Fruit fly (Drosophila melanogaster) whole organism, pupa: ENCODE results near the gene Hip14.
A peak's percentile ranks its signal among the peaks of the same experiment; 100 is the strongest.

Experiments used
- CG10348 ChIP-seq: fragments of 200-800 bp; sonication (Bioruptor generic); IDR thresholded peaks from 2 replicates; pipeline ENCODE4 v1.3.6; 2022; ENCODE audit warnings: missing biosample characterization, missing genetic modification characterization
- CG12605 ChIP-seq: fragments of 200-800 bp; sonication (Bioruptor generic); IDR thresholded peaks from 2 replicates; pipeline ENCODE4 v1.3.6; 2022; ENCODE audit warnings: missing biosample characterization, missing genetic modification characterization
- CG13204 ChIP-seq: fragments of 200-800 bp; sonication (Bioruptor generic); optimal IDR thresholded peaks from 2 replicates; lab custom pipeline; 2018; ENCODE audit warnings: missing biosample characterization, mild to moderate bottlenecking, missing genetic modification characterization, moderate library complexity
- CG14655 ChIP-seq: fragments of 200-800 bp; sonication (Bioruptor generic); optimal IDR thresholded peaks from 3 replicates; lab custom pipeline; 2017; ENCODE audit warnings: mild to moderate bottlenecking, missing biosample characterization, missing genetic modification reagents, missing genetic modification characterization
- CG15710 ChIP-seq: fragments of 200-800 bp; sonication (Bioruptor generic); optimal IDR thresholded peaks from 2 replicates; lab custom pipeline; 2018; ENCODE audit warnings: missing biosample characterization, mild to moderate bottlenecking, missing genetic modification characterization, moderate library complexity
- CG17806 ChIP-seq: fragments of 200-800 bp; sonication (Bioruptor generic); optimal IDR thresholded peaks from 2 replicates; lab custom pipeline; 2018; ENCODE audit warnings: missing biosample characterization, mild to moderate bottlenecking, missing genetic modification characterization, moderate library complexity
- CG32121 ChIP-seq: fragments of 200-800 bp; sonication (Bioruptor generic); IDR thresholded peaks from 2 replicates; pipeline ENCODE4 v1.3.6; 2022; ENCODE audit warnings: missing biosample characterization, missing genetic modification characterization
- CG34367 ChIP-seq: fragments of 200-800 bp; sonication (Bioruptor generic); optimal IDR thresholded peaks from 2 replicates; lab custom pipeline; 2018; ENCODE audit warnings: missing biosample characterization, mild to moderate bottlenecking, missing genetic modification characterization
- CG4496 ChIP-seq: fragments of 200-800 bp; sonication (Bioruptor generic); IDR thresholded peaks from 3 replicates; pipeline ENCODE4 v1.3.6; 2022; ENCODE audit warnings: missing biosample characterization, missing genetic modification characterization
- CG8159 ChIP-seq: fragments of 200-800 bp; sonication (Bioruptor generic); optimal IDR thresholded peaks from 3 replicates; lab custom pipeline; 2018; ENCODE audit warnings: missing biosample characterization, mild to moderate bottlenecking, missing genetic modification characterization, moderate library complexity
- CG8301 ChIP-seq: fragments of 200-800 bp; sonication (Bioruptor generic); optimal IDR thresholded peaks from 2 replicates; lab custom pipeline; 2018; ENCODE audit warnings: missing biosample characterization, mild to moderate bottlenecking, missing genetic modification characterization
- CG9948 ChIP-seq: fragments of 200-800 bp; sonication (Bioruptor generic); optimal IDR thresholded peaks from 2 replicates; lab custom pipeline; 2018; ENCODE audit warnings: missing biosample characterization, mild to moderate bottlenecking, missing genetic modification characterization, moderate library complexity
- D1 ChIP-seq: fragments of 200-800 bp; sonication (Bioruptor generic); optimal IDR thresholded peaks from 2 replicates; lab custom pipeline; 2018; ENCODE audit warnings: missing biosample characterization, mild to moderate bottlenecking, missing genetic modification characterization, moderate library complexity
- EcR ChIP-seq: fragments of 200-800 bp; sonication (Bioruptor generic); optimal IDR thresholded peaks from 3 replicates; lab custom pipeline; 2019; ENCODE audit warnings: missing biosample characterization, missing genetic modification characterization, mild to moderate bottlenecking, moderate library complexity, missing genetic modification reagents
- Ets98B ChIP-seq: fragments of 200-800 bp; sonication (Bioruptor generic); IDR thresholded peaks from 2 replicates; pipeline ENCODE4 v1.3.6; 2022; ENCODE audit warnings: missing biosample characterization, missing genetic modification characterization
- Pif1A ChIP-seq: fragments of 200-800 bp; sonication (Bioruptor generic); optimal IDR thresholded peaks from 3 replicates; lab custom pipeline; 2016; ENCODE audit warnings: missing biosample characterization, missing genetic modification characterization
- Pif1B ChIP-seq: fragments of 200-800 bp; sonication (Bioruptor generic); optimal IDR thresholded peaks from 3 replicates; lab custom pipeline; 2016; ENCODE audit warnings: missing biosample characterization, missing genetic modification characterization
- Snoo ChIP-seq: fragments of 200-800 bp; sonication (Bioruptor generic); optimal IDR thresholded peaks from 3 replicates; lab custom pipeline; 2017; ENCODE audit warnings: missing biosample characterization, mild to moderate bottlenecking, missing genetic modification characterization, inconsistent platforms
- fd96Ca ChIP-seq: fragments of 200-800 bp; sonication (Bioruptor generic); IDR thresholded peaks from 3 replicates; pipeline ENCODE4 v1.3.6; 2022; ENCODE audit warnings: missing biosample characterization, missing genetic modification characterization
- gl ChIP-seq: fragments of 200-800 bp; sonication (Bioruptor generic); optimal IDR thresholded peaks from 2 replicates; lab custom pipeline; 2018; ENCODE audit warnings: missing biosample characterization, mild to moderate bottlenecking, missing genetic modification characterization
- rn ChIP-seq: fragments of 200-800 bp; sonication (Bioruptor generic); IDR thresholded peaks from 2 replicates; pipeline ENCODE4 v1.3.6; 2022; ENCODE audit warnings: missing biosample characterization, missing genetic modification characterization

Gene Hip14

DNA sequence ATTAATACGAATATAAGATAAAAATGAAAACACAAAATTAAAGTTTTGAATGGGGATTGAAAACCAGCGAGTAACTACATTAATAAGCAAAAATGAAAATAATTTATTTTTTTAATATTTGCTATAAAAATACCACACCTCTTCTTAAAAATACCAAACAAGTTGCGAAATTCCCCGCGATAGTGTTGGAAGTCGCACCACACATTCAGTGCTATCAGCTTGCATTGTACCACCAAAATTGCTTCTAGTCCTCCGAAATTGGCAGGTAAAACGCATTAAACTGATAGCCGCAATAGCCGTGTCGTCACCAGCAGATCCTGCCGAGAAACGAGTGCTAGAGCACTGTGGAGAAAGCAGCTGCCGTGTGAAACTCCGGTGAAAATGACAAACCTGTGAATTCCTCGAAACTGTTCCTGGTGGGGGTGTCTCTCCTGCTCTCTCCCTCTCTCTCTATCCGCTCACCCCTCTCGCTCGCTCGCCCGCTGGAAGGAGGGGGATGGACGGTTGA is at the start of gene Hip14:
Hip14 (plus strand) TSS at position 198 of the 508 bp plus-strand sequence.
- TF ChIP-seq CG32121 (no peak), CG4496 (GFP tag; lab: Robert Waterston, UW) (no peak), CG9948 (tag; lab: Kevin White, UChicago) (no peak), Ets98B (peak; percentile 7; the same call in 1 of the 2 replicates), D1 (tag; lab: Kevin White, UChicago) (no peak), Pif1A (GFP tag; lab: Kevin White, UChicago) (no peak), CG10348 (no peak), CG8159 (tag; lab: Kevin White, UChicago) (no peak), Pif1B (GFP tag; lab: Kevin White, UChicago) (no peak), CG17806 (no peak), CG12605 (no peak), rn (GFP tag; lab: Robert Waterston, UW) (no peak), gl (peak; percentile 2), CG8301 (tag; lab: Kevin White, UChicago) (no peak), CG15710 (tag; lab: Kevin White, UChicago) (no peak), Snoo (tag; lab: Kevin White, UChicago) (peak; percentile 28), fd96Ca (no peak), CG14655 (GFP tag; lab: Kevin White, UChicago) (no peak), EcR (GFP tag; lab: Kevin White, UChicago) (no peak)
- TF ChIP-seq, all 21 proteins: peak for 3

DNA sequence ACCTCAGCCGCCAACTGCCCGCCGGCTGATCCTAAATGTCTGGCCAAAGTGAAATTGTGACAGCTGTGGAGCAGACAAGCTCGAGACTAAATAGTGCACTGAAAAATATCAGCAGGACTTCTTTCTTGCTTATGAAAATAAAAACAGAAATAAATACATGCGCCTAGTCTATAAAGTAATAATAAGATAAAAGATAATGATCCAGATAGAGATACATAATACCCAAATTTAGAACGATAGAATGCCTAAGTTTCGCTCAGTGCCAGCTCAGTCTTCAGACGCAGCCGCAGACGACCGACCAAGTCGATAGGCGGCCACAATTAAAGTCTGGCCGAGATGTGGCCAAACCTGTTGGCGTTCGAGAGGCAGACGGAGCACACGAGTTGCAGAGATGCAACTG is 47.2 kb upstream of the Hip14 start:
- TF ChIP-seq Pif1A (GFP tag; lab: Kevin White, UChicago) = peak; percentile 78
- TF ChIP-seq Snoo (tag; lab: Kevin White, UChicago) = peak; percentile 95
- TF ChIP-seq EcR (GFP tag; lab: Kevin White, UChicago) = no peak
- TF ChIP-seq CG9948 (tag; lab: Kevin White, UChicago) = peak; percentile 76
- peak; percentile 81 for TF ChIP-seq CG10348
- TF ChIP-seq Pif1B (GFP tag; lab: Kevin White, UChicago) = peak; percentile 87
- TF ChIP-seq CG8301 (tag; lab: Kevin White, UChicago) = peak; percentile 92
- peak; percentile 86 for TF ChIP-seq CG8159 (tag; lab: Kevin White, UChicago)
- TF ChIP-seq CG13204 (GFP tag; lab: Kevin White, UChicago) = peak; percentile 68
- peak; percentile 90 for TF ChIP-seq CG14655 (GFP tag; lab: Kevin White, UChicago)
- TF ChIP-seq D1 (tag; lab: Kevin White, UChicago) = no peak
- peak; percentile 83 for TF ChIP-seq CG34367
- TF ChIP-seq rn (GFP tag; lab: Robert Waterston, UW) = peak; percentile 88
- TF ChIP-seq CG15710 (tag; lab: Kevin White, UChicago) = peak; percentile 88
- TF ChIP-seq Ets98B = peak; percentile 96
- no peak for TF ChIP-seq CG17806
- TF ChIP-seq fd96Ca = peak; percentile 91
- TF ChIP-seq CG32121 = peak; percentile 95
- TF ChIP-seq CG12605 = peak; percentile 90
- peak; percentile 97 for TF ChIP-seq CG4496 (GFP tag; lab: Robert Waterston, UW)
- TF ChIP-seq gl = no peak
- TF ChIP-seq, all 21 proteins: peak for 17

DNA sequence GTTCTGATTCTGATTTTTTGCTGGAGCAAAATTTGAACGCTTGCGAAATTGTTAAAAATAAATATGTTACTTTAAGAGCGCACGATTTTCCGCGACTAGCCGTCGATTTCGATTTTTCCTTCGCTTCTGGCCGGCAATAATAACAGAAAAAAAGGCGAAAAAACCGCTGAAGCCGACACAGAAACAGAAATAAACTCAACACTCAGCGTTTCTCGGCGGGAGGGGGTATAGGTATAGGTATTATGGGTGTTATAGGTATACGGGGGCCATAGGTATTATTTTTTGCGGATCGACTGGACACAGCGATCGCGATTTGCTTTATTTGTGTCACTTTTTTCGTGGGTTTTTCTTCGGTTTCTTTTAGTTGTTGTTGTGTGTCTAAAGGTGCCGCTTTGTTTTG is 35.7 kb upstream of the Hip14 start:
- peak; percentile 13; the same call in 1 of the 3 replicates for TF ChIP-seq fd96Ca
- no peak for TF ChIP-seq CG8159 (tag; lab: Kevin White, UChicago)
- no peak for TF ChIP-seq CG15710 (tag; lab: Kevin White, UChicago)
- no peak for TF ChIP-seq D1 (tag; lab: Kevin White, UChicago)
- TF ChIP-seq Ets98B = no peak

DNA sequence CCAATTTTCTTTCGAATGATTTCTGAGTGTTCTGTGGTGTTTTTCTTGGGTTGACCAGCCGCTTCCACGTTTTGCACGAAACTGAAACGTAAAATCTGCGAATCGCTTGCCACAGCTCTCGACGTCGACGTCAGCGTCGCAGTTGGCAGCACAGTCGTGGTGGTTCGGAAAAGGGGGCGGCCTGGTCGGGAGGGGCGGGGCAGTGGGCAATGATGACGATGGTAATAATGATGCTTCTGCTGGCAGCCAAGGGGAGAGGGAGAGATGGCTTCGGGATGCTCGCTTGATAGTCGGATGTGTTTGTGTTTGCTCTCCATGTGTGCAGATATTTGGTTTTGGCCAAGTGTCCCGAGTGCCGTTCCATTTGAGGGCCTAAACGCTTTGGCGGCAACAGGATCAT is 35.1 kb upstream of the Hip14 start:
- TF ChIP-seq Ets98B (no peak; the same call in 1 of the 2 replicates), Pif1A (GFP tag; lab: Kevin White, UChicago) (no peak), rn (GFP tag; lab: Robert Waterston, UW) (no peak), CG17806 (no peak), CG8159 (tag; lab: Kevin White, UChicago) (no peak), gl (no peak), D1 (tag; lab: Kevin White, UChicago) (no peak), CG10348 (0 out of 2 replicates have a peak, but pooled peaks have one; percentile 13), CG13204 (GFP tag; lab: Kevin White, UChicago) (peak; percentile 75), CG14655 (GFP tag; lab: Kevin White, UChicago) (no peak), CG4496 (GFP tag; lab: Robert Waterston, UW) (peak; percentile 75), CG32121 (peak; percentile 56), Pif1B (GFP tag; lab: Kevin White, UChicago) (no peak), EcR (GFP tag; lab: Kevin White, UChicago) (peak; percentile 28), CG9948 (tag; lab: Kevin White, UChicago) (no peak), CG12605 (peak; percentile 45; the same call in 1 of the 2 replicates)

DNA sequence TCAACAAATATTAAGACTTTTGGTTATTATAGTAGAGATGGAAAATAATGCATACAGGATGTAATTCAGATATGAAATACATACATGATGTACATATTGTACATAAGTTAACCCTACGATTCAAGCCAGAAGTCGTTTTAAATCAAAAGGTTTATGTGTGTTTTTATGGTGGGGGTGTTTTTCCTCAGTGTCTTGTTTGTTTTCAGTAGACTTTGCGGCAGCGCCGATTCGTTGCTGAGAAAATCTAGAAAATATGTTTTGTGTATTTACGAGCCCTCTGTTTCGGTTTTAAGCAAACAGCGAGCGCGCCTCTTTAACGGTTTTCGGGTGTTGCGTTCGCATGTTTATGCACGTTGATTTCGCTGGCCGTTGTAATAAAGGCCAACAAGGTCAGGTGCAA is 34.1 kb upstream of the Hip14 start:
- TF ChIP-seq D1 (tag; lab: Kevin White, UChicago) (no peak), Snoo (tag; lab: Kevin White, UChicago) (no peak), CG13204 (GFP tag; lab: Kevin White, UChicago) (no peak), CG12605 (no peak), CG4496 (GFP tag; lab: Robert Waterston, UW) (no peak), Pif1A (GFP tag; lab: Kevin White, UChicago) (no peak), CG9948 (tag; lab: Kevin White, UChicago) (no peak), CG34367 (no peak), CG8159 (tag; lab: Kevin White, UChicago) (no peak), CG10348 (no peak), EcR (GFP tag; lab: Kevin White, UChicago) (no peak), fd96Ca (no peak), CG32121 (no peak), gl (no peak), CG17806 (no peak)
- TF ChIP-seq, all 21 proteins: peak for 0
